Worm (Caenorhabditis elegans) whole organism, midembryonic: ENCODE results near the gene wnk-1.
"Not testable (repeated sequence)": the region's sequence is repeated elsewhere in the genome, so short reads cannot be mapped to it uniquely, and the experiment has no call there.

Source experiments
- flt-1 ChIP-seq: fragments of 200-800 bp; sonication (Bioruptor generic); IDR thresholded peaks from 2 replicates; pipeline ENCODE4 v1.3.6; 2022; ENCODE audit warnings: missing genetic modification characterization, missing compliant biosample characterization
- ref-1 ChIP-seq: fragments of 200-800 bp; sonication (Bioruptor generic); conservative IDR thresholded peaks from 2 replicates; pipeline ENCODE4 v1.3.6; 2022; ENCODE audit warnings: missing genetic modification reagents, missing genetic modification characterization, missing compliant biosample characterization

ce11 chrIV:9194524-9194923 lies 5.4 kb upstream of the wnk-1 start, which contains the start of gene C46C2.7:
- not testable (repeated sequence) for TF ChIP-seq flt-1, ref-1 (GFP tag; lab: Robert Waterston, UW)
